Worm (Caenorhabditis elegans): ENCODE data around the gene F13H8.1.
A peak's percentile ranks its signal among the peaks of the same experiment; 100 is the strongest.

The F13H8.1 gene

ce11 chrII:6331222-6331830, 48.1 kb downstream of the F13H8.1 start, which contains the start of gene set-4 (continued):
- TF ChIP-seq efl-1 (optimal IDR thresholded peaks at IDR 0.05) (peak; percentile 91 to 92), efl-1 (GFP tag; optimal IDR thresholded peaks at IDR 0.05 in 1 of 2) (peak; percentile 84 to 98), sox-4 (tag; optimal IDR thresholded peaks at IDR 0.05) (peak; percentile 83), pag-3 (tag; optimal IDR thresholded peaks at IDR 0.05; ENCODE audit: borderline replicate concordance, insufficient read depth) (no peak), lir-3 (tag; optimal IDR thresholded peaks at IDR 0.05; ENCODE audit: poor library complexity) (peak; percentile 71), nhr-20 (tag; optimal IDR thresholded peaks at IDR 0.05) (peak; percentile 97), lin-35 (GFP tag; optimal IDR thresholded peaks at IDR 0.05) (peak; percentile 91 to 94), aly-2 (tag; optimal IDR thresholded peaks at IDR 0.05) (peak; percentile 65), zip-4 (GFP tag; optimal IDR thresholded peaks at IDR 0.05) (peak; percentile 70), nhr-47 (tag; optimal IDR thresholded peaks at IDR 0.05) (peak; percentile 96), nhr-85 (tag) (peak; percentile 97), xbp-1 (tag; optimal IDR thresholded peaks at IDR 0.05) (peak; percentile 95), fkh-4 (tag; optimal IDR thresholded peaks at IDR 0.05; ENCODE audit: borderline replicate concordance) (peak; percentile 33), isw-1 (GFP tag; IDR thresholded peaks at IDR 0.05) (peak; percentile 89), rnt-1 (tag; optimal IDR thresholded peaks at IDR 0.05) (peak; percentile 96), lin-13 (GFP tag; optimal IDR thresholded peaks at IDR 0.05) (peak; percentile 89), zag-1 (tag; optimal IDR thresholded peaks at IDR 0.05) (no peak), ceh-90 (tag; optimal IDR thresholded peaks at IDR 0.05) (no peak), ces-1 (GFP tag; optimal IDR thresholded peaks at IDR 0.05) (no peak), blmp-1 (tag; optimal IDR thresholded peaks at IDR 0.05) (peak; percentile 56), tlp-1 (tag; optimal IDR thresholded peaks at IDR 0.05) (no peak), unc-30 (tag; optimal IDR thresholded peaks at IDR 0.05) (no peak), nhr-77 (tag; optimal IDR thresholded peaks at IDR 0.05) (peak; percentile 92), dpl-1 (GFP tag; optimal IDR thresholded peaks at IDR 0.05) (peak; percentile 86 to 90 (median 89)), C16A3.4 (tag; optimal IDR thresholded peaks at IDR 0.05) (peak; percentile 95), skn-1 (tag; optimal IDR thresholded peaks at IDR 0.05) (peak; percentile 85), alr-1 (tag; optimal IDR thresholded peaks at IDR 0.05; ENCODE audit: borderline replicate concordance) (no peak), nhr-237 (tag; optimal IDR thresholded peaks at IDR 0.05) (peak; percentile 60), unc-98 (GFP tag; IDR thresholded peaks at IDR 0.05) (no peak), aha-1 (tag; optimal IDR thresholded peaks at IDR 0.05) (peak; percentile 81), grh-1 (GFP tag; IDR thresholded peaks at IDR 0.05) (peak; percentile 84), fkh-8 (tag; optimal IDR thresholded peaks at IDR 0.05) (peak; percentile 93), fos-1 (tag; optimal IDR thresholded peaks at IDR 0.05) (peak; percentile 95), snpc-4 (tag; optimal IDR thresholded peaks at IDR 0.05) (peak; percentile 88), hpl-2 (GFP tag; optimal IDR thresholded peaks at IDR 0.05) (peak; percentile 87), unc-130 (tag; optimal IDR thresholded peaks at IDR 0.05) (peak; percentile 90), ceh-88 (GFP tag; IDR thresholded peaks at IDR 0.05) (peak; percentile 70), nhr-71 (tag; optimal IDR thresholded peaks at IDR 0.05) (peak; percentile 97), jun-1 (tag; optimal IDR thresholded peaks at IDR 0.05) (peak; percentile 90), ama-1 (optimal IDR thresholded peaks at IDR 0.05) (peak; percentile 32), nhr-19 (GFP tag; conservative IDR thresholded peaks at IDR 0.05) (peak; percentile 92), mep-1 (tag; optimal IDR thresholded peaks at IDR 0.05) (peak; percentile 97), swsn-7 (tag; optimal IDR thresholded peaks at IDR 0.05) (peak; percentile 96), mdl-1 (tag; optimal IDR thresholded peaks at IDR 0.05) (peak; percentile 40 to 93), unc-86 (tag; optimal IDR thresholded peaks at IDR 0.05) (peak; percentile 96), F16B12.6 (tag; optimal IDR thresholded peaks at IDR 0.05) (peak; percentile 73), C04F5.9 (tag; optimal IDR thresholded peaks at IDR 0.05) (peak; percentile 82), nhr-11 (tag; optimal IDR thresholded peaks at IDR 0.05) (peak; percentile 71), elt-3 (tag; optimal IDR thresholded peaks at IDR 0.05) (peak in 2 of 6 experiments; percentile 69 to 70), ceh-82 (tag; optimal IDR thresholded peaks at IDR 0.05) (peak; percentile 85 to 96 (median 92)), nhr-76 (tag; optimal IDR thresholded peaks at IDR 0.05) (no peak), lin-14 (GFP tag; optimal IDR thresholded peaks at IDR 0.05) (peak; percentile 98), efl-3 (GFP tag; optimal IDR thresholded peaks at IDR 0.05) (no peak)

All from whole organism, L1 larva.